Fruit fly (Drosophila melanogaster): Measurements from ENCODE around the gene CG14286.

Gene CG14286

dm6 chr3R:19060173-19060572 is 36.3 kb downstream of the CG14286 start:
- TF ChIP-seq Hnf4 (GFP tag; optimal IDR thresholded peaks at IDR 0.05) (peak; percentile 4), jim (GFP tag; optimal IDR thresholded peaks at IDR 0.05) (no peak), foxo (GFP tag; optimal IDR thresholded peaks at IDR 0.05) (no peak), rgr (GFP tag; optimal IDR thresholded peaks at IDR 0.05) (peak; percentile 2), ey (GFP tag; optimal IDR thresholded peaks at IDR 0.05) (no peak), tai (GFP tag; optimal IDR thresholded peaks at IDR 0.05) (no peak), CrebA (GFP tag; optimal IDR thresholded peaks at IDR 0.05; ENCODE audit: borderline replicate concordance) (no peak), lola (GFP tag; optimal IDR thresholded peaks at IDR 0.05) (no peak)

- TF ChIP-seq tai (GFP tag; optimal IDR thresholded peaks at IDR 0.05), result no peak
- peak in 1 of 2 experiments; percentile 39 for TF ChIP-seq foxo (GFP tag; optimal IDR thresholded peaks at IDR 0.05)
- TF ChIP-seq N (GFP tag; optimal IDR thresholded peaks at IDR 0.05), result no peak
Measured at dm6 chr3R:19062549-19062948, 38.7 kb downstream of the CG14286 start.

dm6 chr3R:19064037-19064664 is 40.3 kb downstream of the CG14286 start:
- TF ChIP-seq Mio (GFP tag; optimal IDR thresholded peaks at IDR 0.05) (no peak), HLH106 (tag; optimal IDR thresholded peaks at IDR 0.05) (no peak), Hr83 (GFP tag; optimal IDR thresholded peaks at IDR 0.05; ENCODE audit: poor library complexity, severe bottlenecking) (no peak), dl (GFP tag; optimal IDR thresholded peaks at IDR 0.05; ENCODE audit: insufficient read depth in 1 of 2, partially characterized antibody in 2 of 2) (no peak), OdsH (GFP tag; optimal IDR thresholded peaks at IDR 0.05) (peak; percentile 26), Sp1 (GFP tag; optimal IDR thresholded peaks at IDR 0.05) (peak; percentile 50), CG9705 (GFP tag; optimal IDR thresholded peaks at IDR 0.05) (no peak), tai (GFP tag; optimal IDR thresholded peaks at IDR 0.05) (no peak), lola (GFP tag; optimal IDR thresholded peaks at IDR 0.05) (no peak), usp (GFP tag; optimal IDR thresholded peaks at IDR 0.05) (no peak), Hnf4 (GFP tag; optimal IDR thresholded peaks at IDR 0.05) (no peak), br (GFP tag; optimal IDR thresholded peaks at IDR 0.05) (peak; percentile 5), Rel (GFP tag; optimal IDR thresholded peaks at IDR 0.05) (peak; percentile 50), Rel (tag; optimal IDR thresholded peaks at IDR 0.05) (no peak), brk (GFP tag; optimal IDR thresholded peaks at IDR 0.05) (peak; percentile 51), rgr (GFP tag; optimal IDR thresholded peaks at IDR 0.05) (peak; percentile 32), h (GFP tag; optimal IDR thresholded peaks at IDR 0.05) (no peak), psq (GFP tag; optimal IDR thresholded peaks at IDR 0.05) (peak; percentile 36), woc (GFP tag; optimal IDR thresholded peaks at IDR 0.05) (peak; percentile 12), fru (GFP tag; optimal IDR thresholded peaks at IDR 0.05) (peak; percentile 20)

- TF ChIP-seq CG32264 (GFP tag; optimal IDR thresholded peaks at IDR 0.05) (no peak), CrebA (GFP tag; optimal IDR thresholded peaks at IDR 0.05; ENCODE audit: borderline replicate concordance) (peak; percentile 68), Rel (GFP tag; optimal IDR thresholded peaks at IDR 0.05) (no peak), Rel (tag; optimal IDR thresholded peaks at IDR 0.05) (peak; percentile 87)
Measured at dm6 chr3R:19065474-19065873, 41.6 kb downstream of the CG14286 start.

dm6 chr3R:19066965-19067614 is 43.2 kb downstream of the CG14286 start:
- no peak for TF ChIP-seq Rel (GFP tag; optimal IDR thresholded peaks at IDR 0.05)
- TF ChIP-seq Rel (tag; optimal IDR thresholded peaks at IDR 0.05), result no peak
- TF ChIP-seq rgr (GFP tag; optimal IDR thresholded peaks at IDR 0.05), result no peak
- no peak for TF ChIP-seq Vsx2 (GFP tag; optimal IDR thresholded peaks at IDR 0.05; ENCODE audit: partially characterized antibody)
- no peak for TF ChIP-seq foxo (GFP tag; optimal IDR thresholded peaks at IDR 0.05)
- no peak for TF ChIP-seq fru (GFP tag; optimal IDR thresholded peaks at IDR 0.05)
- TF ChIP-seq sage (GFP tag; optimal IDR thresholded peaks at IDR 0.05), result no peak
- no peak for TF ChIP-seq Hnf4 (GFP tag; optimal IDR thresholded peaks at IDR 0.05)
- no peak for TF ChIP-seq Sp1 (GFP tag; optimal IDR thresholded peaks at IDR 0.05)
- no peak for TF ChIP-seq Hr78 (GFP tag; optimal IDR thresholded peaks at IDR 0.05)
- no peak for TF ChIP-seq jim (GFP tag; optimal IDR thresholded peaks at IDR 0.05)
- TF ChIP-seq CrebA (GFP tag; optimal IDR thresholded peaks at IDR 0.05; ENCODE audit: borderline replicate concordance), result no peak
- TF ChIP-seq dsf (GFP tag; optimal IDR thresholded peaks at IDR 0.05; ENCODE audit: borderline replicate concordance), result no peak
- no peak for TF ChIP-seq GATAd (GFP tag; optimal IDR thresholded peaks at IDR 0.05)
- no peak for TF ChIP-seq sv (GFP tag; optimal IDR thresholded peaks at IDR 0.05)

Measured in whole organism, wandering third instar larva.